Worm (Caenorhabditis elegans): ENCODE data around the gene F56D6.20.

- TF ChIP-seq gei-17 (GFP tag; optimal IDR thresholded peaks at IDR 0.05) (no peak), F22D6.2 (tag; optimal IDR thresholded peaks at IDR 0.05) (no peak), pbrm-1 (GFP tag; IDR thresholded peaks at IDR 0.05) (no peak), nfya-2 (GFP tag; IDR thresholded peaks at IDR 0.05) (no peak), Y79H2A.3 (GFP tag; conservative IDR thresholded peaks at IDR 0.05) (no peak), attf-6 (GFP tag; IDR thresholded peaks at IDR 0.05) (no peak), madf-6 (GFP tag; IDR thresholded peaks at IDR 0.05) (no peak), die-1 (tag; optimal IDR thresholded peaks at IDR 0.05) (no peak), lin-40 (tag; optimal IDR thresholded peaks at IDR 0.05) (no peak), nhr-90 (tag; optimal IDR thresholded peaks at IDR 0.05) (no peak), unc-62 (GFP tag; optimal IDR thresholded peaks at IDR 0.05) (no peak)
Observed at ce11 chrIV:3912598-3912997, at the start of gene F56D6.20.

All from whole organism, young adult.